Worm (Caenorhabditis elegans) whole organism, L4 larva: ENCODE results near the gene sor-1.

ENCODE experiments used
- F10B5.3 ChIP-seq: sonication (generic microtip); optimal IDR thresholded peaks from 2 replicates; lab custom pipeline; 2016; ENCODE audit warnings: mild to moderate bottlenecking, missing genetic modification characterization, missing compliant biosample characterization
- T26A8.4 ChIP-seq: fragments of 200-800 bp; sonication (Bioruptor generic); IDR thresholded peaks from 2 replicates; pipeline ENCODE4 v1.3.6; 2022; ENCODE audit warnings: missing genetic modification characterization, missing compliant biosample characterization
- Y105C5A.15 ChIP-seq: fragments of 200-800 bp; sonication (Bioruptor generic); IDR thresholded peaks from 2 replicates; pipeline ENCODE4 v1.3.6; 2022; ENCODE audit warnings: missing genetic modification characterization, missing compliant biosample characterization
- Y48G9A.11 ChIP-seq: fragments of 200-800 bp; sonication (Bioruptor generic); IDR thresholded peaks from 2 replicates; pipeline ENCODE4 v1.3.6; 2022; ENCODE audit warnings: missing genetic modification reagents, missing genetic modification characterization, missing compliant biosample characterization
- Y75B8A.6 ChIP-seq: fragments of 200-800 bp; sonication (Bioruptor generic); IDR thresholded peaks from 2 replicates; pipeline ENCODE4 v1.3.6; 2022; ENCODE audit warnings: missing genetic modification reagents, missing genetic modification characterization, missing compliant biosample characterization
- ZK337.2 ChIP-seq: fragments of 200-800 bp; sonication (Bioruptor generic); IDR thresholded peaks from 2 replicates; pipeline ENCODE4 v1.3.6; 2022; ENCODE audit warnings: missing genetic modification reagents, missing genetic modification characterization, missing compliant biosample characterization
- ZK546.5 ChIP-seq, 2 experiments: sonication (generic microtip); optimal IDR thresholded peaks; 2 replicates each; lab custom pipeline; 2017; ENCODE audit warnings: missing biosample characterization in 2 of 2, missing genetic modification characterization in 2 of 2
- arid-1 ChIP-seq: fragments of 200-800 bp; sonication (Bioruptor generic); conservative IDR thresholded peaks from 2 replicates; pipeline ENCODE4 v1.3.6; 2022; ENCODE audit warnings: missing genetic modification reagents, missing genetic modification characterization, missing compliant biosample characterization
- ceh-20 ChIP-seq: fragments of 200-800 bp; sonication (Bioruptor generic); IDR thresholded peaks from 2 replicates; pipeline ENCODE4 v1.3.6; 2022; ENCODE audit warnings: missing genetic modification reagents, missing genetic modification characterization, missing compliant biosample characterization
- ceh-28 ChIP-seq: fragments of 150-350 bp; optimal IDR thresholded peaks from 2 replicates; lab custom pipeline; 2014; ENCODE audit warnings: missing biosample characterization, missing genetic modification reagents, missing genetic modification characterization
- ceh-44 ChIP-seq: fragments of 200-800 bp; sonication (Bioruptor generic); IDR thresholded peaks from 2 replicates; pipeline ENCODE4 v1.3.6; 2022; ENCODE audit warnings: missing genetic modification reagents, missing genetic modification characterization, missing compliant biosample characterization
- daf-16 ChIP-seq, 3 experiments: sonication (generic microtip); optimal IDR thresholded peaks; 2 replicates each; lab custom pipeline; 2016 to 2017; ENCODE audit warnings: missing genetic modification characterization in 3 of 3, missing genetic modification reagents in 3 of 3, mild to moderate bottlenecking in 2 of 3, missing compliant biosample characterization in 2 of 3, missing biosample characterization in 1 of 3, moderate library complexity in 1 of 3
- daf-19 ChIP-seq: fragments of 200-800 bp; sonication (Bioruptor generic); conservative IDR thresholded peaks from 2 replicates; pipeline ENCODE4 v1.3.6; 2022; ENCODE audit warnings: missing genetic modification characterization, missing compliant biosample characterization
- daf-8 ChIP-seq: fragments of 200-800 bp; sonication (Bioruptor generic); IDR thresholded peaks from 2 replicates; pipeline ENCODE4 v1.3.6; 2022; ENCODE audit warnings: missing genetic modification characterization, missing compliant biosample characterization
- dmd-8 ChIP-seq: fragments of 200-800 bp; sonication (Bioruptor generic); IDR thresholded peaks from 2 replicates; pipeline ENCODE4 v1.3.6; 2022; ENCODE audit warnings: missing genetic modification characterization, missing compliant biosample characterization
- dpl-1 ChIP-seq: fragments of 150-350 bp; optimal IDR thresholded peaks from 2 replicates; lab custom pipeline; 2014; ENCODE audit warnings: missing biosample characterization, missing genetic modification reagents, missing genetic modification characterization
- dve-1 ChIP-seq: sonication (generic microtip); optimal IDR thresholded peaks from 2 replicates; lab custom pipeline; 2017; ENCODE audit warnings: antibody characterized with exemption, mild to moderate bottlenecking, missing genetic modification characterization, missing compliant biosample characterization; ENCODE audit not compliant: insufficient read depth
- egl-43 ChIP-seq: fragments of 200-800 bp; sonication (Bioruptor generic); IDR thresholded peaks from 2 replicates; pipeline ENCODE4 v1.3.6; 2022; ENCODE audit warnings: missing genetic modification reagents, missing genetic modification characterization, missing compliant biosample characterization
- hif-1 ChIP-seq, 2 experiments: sonication (generic microtip); optimal IDR thresholded peaks; 2 replicates each; lab custom pipeline; 2016 to 2017; ENCODE audit warnings: missing compliant biosample characterization in 2 of 2, missing genetic modification characterization in 2 of 2, missing genetic modification reagents in 2 of 2, missing genotype in 2 of 2, mild to moderate bottlenecking in 1 of 2
- hlh-11 ChIP-seq: fragments of 200-800 bp; sonication (Bioruptor generic); optimal IDR thresholded peaks from 2 replicates; lab custom pipeline; 2018; ENCODE audit warnings: mild to moderate bottlenecking, missing genetic modification characterization, missing compliant biosample characterization
- hlh-30 ChIP-seq: sonication (generic microtip); optimal IDR thresholded peaks from 2 replicates; lab custom pipeline; 2017; ENCODE audit warnings: antibody characterized with exemption, mild to moderate bottlenecking, missing genetic modification characterization, missing compliant biosample characterization; ENCODE audit not compliant: insufficient read depth
- hmg-1.1 ChIP-seq: fragments of 200-800 bp; sonication (Bioruptor generic); IDR thresholded peaks from 2 replicates; pipeline ENCODE4 v1.3.6; 2022; ENCODE audit warnings: missing genetic modification reagents, missing genetic modification characterization, missing compliant biosample characterization
- lin-1 ChIP-seq: fragments of 200-800 bp; sonication (Bioruptor generic); IDR thresholded peaks from 2 replicates; pipeline ENCODE4 v1.3.6; 2022; ENCODE audit warnings: missing genetic modification reagents, missing genetic modification characterization, missing compliant biosample characterization
- lin-13 ChIP-seq: fragments of 150-350 bp; optimal IDR thresholded peaks from 2 replicates; lab custom pipeline; 2014; ENCODE audit warnings: missing biosample characterization, missing genetic modification reagents, missing genetic modification characterization
- lin-15B ChIP-seq: fragments of 150-350 bp; sonication (generic microtip); optimal IDR thresholded peaks from 3 replicates; lab custom pipeline; 2014; ENCODE audit warnings: missing biosample characterization, missing genetic modification characterization
- lin-38 ChIP-seq: fragments of 200-800 bp; sonication (Bioruptor generic); IDR thresholded peaks from 2 replicates; pipeline ENCODE4 v1.3.6; 2022; ENCODE audit warnings: missing genetic modification reagents, missing genetic modification characterization, missing compliant biosample characterization
- lsy-2 ChIP-seq, 2 experiments: fragments of 150-350 bp in 1 of 2; sonication (generic microtip) in 1 of 2; optimal IDR thresholded peaks; 2 replicates each; lab custom pipeline; 2014 to 2017; ENCODE audit warnings: missing biosample characterization in 2 of 2, missing genetic modification characterization in 2 of 2
- madf-5 ChIP-seq, 2 experiments: fragments of 200-800 bp; sonication (Bioruptor generic); IDR thresholded peaks; 2 replicates each; pipeline ENCODE4 v1.3.6; 2022; ENCODE audit warnings: missing compliant biosample characterization in 2 of 2, missing genetic modification characterization in 2 of 2
- mep-1 ChIP-seq: fragments of 150-350 bp; sonication (generic microtip); optimal IDR thresholded peaks from 3 replicates; lab custom pipeline; 2014; ENCODE audit warnings: missing biosample characterization, missing genetic modification characterization
- nhr-11 ChIP-seq: fragments of 150-350 bp; optimal IDR thresholded peaks from 2 replicates; lab custom pipeline; 2014; ENCODE audit warnings: missing biosample characterization, missing genetic modification characterization
- nhr-28 ChIP-seq: fragments of 150-350 bp; optimal IDR thresholded peaks from 2 replicates; lab custom pipeline; 2014; ENCODE audit warnings: missing biosample characterization, missing genetic modification characterization
- nhr-41 ChIP-seq: fragments of 200-800 bp; sonication (Bioruptor generic); IDR thresholded peaks from 2 replicates; pipeline ENCODE4 v1.3.6; 2022; ENCODE audit warnings: missing genetic modification reagents, missing genetic modification characterization, missing compliant biosample characterization
- nhr-42 ChIP-seq: fragments of 200-800 bp; sonication (Bioruptor generic); IDR thresholded peaks from 2 replicates; pipeline ENCODE4 v1.3.6; 2022; ENCODE audit warnings: missing genetic modification characterization, missing compliant biosample characterization
- nhr-76 ChIP-seq: fragments of 150-350 bp; optimal IDR thresholded peaks from 2 replicates; lab custom pipeline; 2014; ENCODE audit warnings: missing biosample characterization, missing genetic modification characterization
- nhr-77 ChIP-seq: fragments of 150-350 bp; optimal IDR thresholded peaks from 2 replicates; lab custom pipeline; 2014; ENCODE audit warnings: missing biosample characterization, missing genetic modification characterization
- saeg-2 ChIP-seq: fragments of 200-800 bp; sonication (Bioruptor generic); IDR thresholded peaks from 2 replicates; pipeline ENCODE4 v1.3.6; 2022; ENCODE audit warnings: missing genetic modification reagents, missing genetic modification characterization, missing compliant biosample characterization
- sdz-12 ChIP-seq: fragments of 200-800 bp; sonication (Bioruptor generic); optimal IDR thresholded peaks from 2 replicates; lab custom pipeline; 2018; ENCODE audit warnings: mild to moderate bottlenecking, missing genetic modification characterization, missing compliant biosample characterization
- skn-1 ChIP-seq: fragments of 150-350 bp; optimal IDR thresholded peaks from 2 replicates; lab custom pipeline; 2014; ENCODE audit warnings: missing biosample characterization, missing genetic modification characterization
- snpc-1.2 ChIP-seq: fragments of 200-800 bp; sonication (Bioruptor generic); IDR thresholded peaks from 2 replicates; pipeline ENCODE4 v1.3.6; 2022; ENCODE audit warnings: missing genetic modification reagents, missing genetic modification characterization, missing compliant biosample characterization
- spr-1 ChIP-seq: sonication (generic microtip); optimal IDR thresholded peaks from 2 replicates; lab custom pipeline; 2016; ENCODE audit warnings: mild to moderate bottlenecking, missing genetic modification characterization, missing compliant biosample characterization
- spr-3 ChIP-seq: fragments of 200-800 bp; sonication (Bioruptor generic); optimal IDR thresholded peaks from 2 replicates; lab custom pipeline; 2018; ENCODE audit warnings: mild to moderate bottlenecking, missing genetic modification characterization, missing compliant biosample characterization
- tag-97 ChIP-seq: fragments of 200-800 bp; sonication (Bioruptor generic); IDR thresholded peaks from 2 replicates; pipeline ENCODE4 v1.3.6; 2022; ENCODE audit warnings: missing genetic modification characterization, missing compliant biosample characterization
- tra-1 ChIP-seq: fragments of 200-800 bp; sonication (Bioruptor generic); IDR thresholded peaks from 2 replicates; pipeline ENCODE4 v1.3.6; 2022; ENCODE audit warnings: missing genetic modification reagents, missing genetic modification characterization, missing compliant biosample characterization
- unc-39 ChIP-seq: sonication (generic microtip); optimal IDR thresholded peaks from 2 replicates; lab custom pipeline; 2017; ENCODE audit warnings: missing biosample characterization, missing genetic modification characterization
- unc-62 ChIP-seq, 3 experiments: fragments of 150-350 bp in 1 of 3; sonication (generic microtip); optimal IDR thresholded peaks in 2 of 3; peaks in 1 of 3; 1 replicate in 1 of 3; 2 replicates in 2 of 3; lab custom pipeline; 2014 to 2017; ENCODE audit warnings: missing biosample characterization in 3 of 3, missing genetic modification characterization in 3 of 3, missing genetic modification reagents in 3 of 3, missing genotype in 1 of 3
- vab-7 ChIP-seq: fragments of 200-800 bp; sonication (Bioruptor generic); IDR thresholded peaks from 2 replicates; pipeline ENCODE4 v1.3.6; 2022; ENCODE audit warnings: missing genetic modification reagents, missing genetic modification characterization, missing compliant biosample characterization
- zfp-3 ChIP-seq: fragments of 200-800 bp; sonication (Bioruptor generic); conservative IDR thresholded peaks from 2 replicates; pipeline ENCODE4 v1.3.6; 2022; ENCODE audit warnings: missing genetic modification reagents, missing genetic modification characterization, missing compliant biosample characterization
- zip-2 ChIP-seq: fragments of 150-350 bp; optimal IDR thresholded peaks from 2 replicates; lab custom pipeline; 2014; ENCODE audit warnings: missing biosample characterization, missing genetic modification characterization
- ztf-7 ChIP-seq: fragments of 150-350 bp; optimal IDR thresholded peaks from 2 replicates; lab custom pipeline; 2014; ENCODE audit warnings: missing biosample characterization, missing genetic modification characterization

sor-1 gene

DNA sequence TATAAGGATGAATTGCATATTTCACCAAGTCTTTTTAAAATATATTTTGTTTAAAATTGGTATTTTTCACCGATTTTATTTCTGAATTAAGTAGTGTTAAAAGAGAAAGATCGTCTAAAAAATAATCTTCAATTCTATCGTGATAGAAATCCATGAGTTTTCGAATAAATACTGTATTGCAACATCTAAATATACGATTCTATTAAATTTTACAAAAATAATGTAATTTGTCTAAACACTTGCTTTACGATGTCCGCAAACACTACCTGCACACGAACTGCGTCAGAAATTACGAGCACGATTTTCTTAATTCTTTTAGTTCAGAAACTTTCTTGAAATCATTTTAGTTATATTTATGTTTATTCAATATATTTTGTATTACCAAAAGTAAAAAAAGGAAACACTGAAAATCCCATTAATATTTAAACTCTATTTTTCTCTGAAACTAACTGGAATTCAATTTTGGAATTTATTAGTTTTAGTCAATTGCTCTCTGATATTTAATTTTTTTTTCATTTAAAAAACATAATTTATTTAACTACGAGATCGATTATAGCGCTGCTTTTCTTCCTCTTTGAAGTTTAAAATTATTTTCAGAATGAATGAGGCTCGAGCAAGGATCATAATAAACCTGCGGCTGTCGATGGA, 31.3 kb downstream of the sor-1 start, which contains the start of gene mrpl-32 (continued):
- TF ChIP-seq lin-13 (GFP tag; lab: Kevin White, UChicago): no peak
- no peak for TF ChIP-seq nhr-76 (tag; lab: Kevin White, UChicago)
- no peak for TF ChIP-seq ZK337.2 (GFP tag; lab: Robert Waterston, UW)
- no peak for TF ChIP-seq daf-8 (GFP tag; lab: Robert Waterston, UW)
- TF ChIP-seq hif-1 (tag; optimal IDR thresholded peaks at IDR 0.05; lab: Kevin White, UChicago): no peak
- no peak for TF ChIP-seq zip-2 (tag; lab: Kevin White, UChicago)
- peak; percentile 66 for TF ChIP-seq dve-1
- no peak for TF ChIP-seq lin-15B (tag; lab: Kevin White, UChicago)
- TF ChIP-seq spr-3: no peak
- no peak for TF ChIP-seq ceh-28 (tag; lab: Kevin White, UChicago)
- no peak for TF ChIP-seq tra-1 (GFP tag; lab: Robert Waterston, UW)
- TF ChIP-seq ceh-20 (GFP tag; lab: Robert Waterston, UW): no peak
- no peak for TF ChIP-seq madf-5 (GFP tag; IDR thresholded peaks at IDR 0.05; lab: Robert Waterston, UW)
- TF ChIP-seq F10B5.3: no peak
- TF ChIP-seq ztf-7 (tag; lab: Kevin White, UChicago): no peak
- TF ChIP-seq unc-39 (tag; lab: Kevin White, UChicago): no peak
- TF ChIP-seq ceh-44 (GFP tag; lab: Robert Waterston, UW): no peak
- TF ChIP-seq daf-16 (GFP tag; optimal IDR thresholded peaks at IDR 0.05; lab: Kevin White, UChicago): peak; percentile 10 to 41
- TF ChIP-seq daf-16 (tag; optimal IDR thresholded peaks at IDR 0.05; lab: Kevin White, UChicago): peak; percentile 11
- peak; percentile 56 for TF ChIP-seq Y48G9A.11 (GFP tag; lab: Robert Waterston, UW)
- peak; percentile 71; the same call in 1 of the 2 replicates for TF ChIP-seq lin-1 (GFP tag; lab: Robert Waterston, UW)
- no peak for TF ChIP-seq T26A8.4 (GFP tag; lab: Robert Waterston, UW)
- TF ChIP-seq Y105C5A.15 (GFP tag; lab: Robert Waterston, UW): no peak
- TF ChIP-seq nhr-41: no peak
- no peak for TF ChIP-seq hmg-1.1 (GFP tag; lab: Robert Waterston, UW)
- peak; percentile 28; the same call in 1 of the 2 replicates for TF ChIP-seq snpc-1.2 (GFP tag; lab: Robert Waterston, UW)
- TF ChIP-seq lsy-2 (tag; optimal IDR thresholded peaks at IDR 0.05; lab: Kevin White, UChicago): peak in 1 of 2 experiments; percentile 74
- no peak for TF ChIP-seq spr-1 (tag; lab: Kevin White, UChicago)
- TF ChIP-seq nhr-11 (tag; lab: Kevin White, UChicago): no peak
- TF ChIP-seq zfp-3 (GFP tag; lab: Robert Waterston, UW): 0 out of 2 replicates have a peak, but pooled peaks have one; percentile 23
- no peak for TF ChIP-seq egl-43 (GFP tag; lab: Robert Waterston, UW)
- 0 out of 2 replicates have a peak, but pooled peaks have one; percentile 15 for TF ChIP-seq Y75B8A.6 (GFP tag; lab: Robert Waterston, UW)
- peak; percentile 77 for TF ChIP-seq lin-38
- TF ChIP-seq sdz-12 (GFP tag; lab: Kevin White, UChicago): no peak
- no peak for TF ChIP-seq tag-97 (GFP tag; lab: Robert Waterston, UW)
- no peak for TF ChIP-seq ZK546.5 (tag; optimal IDR thresholded peaks at IDR 0.05; lab: Kevin White, UChicago)
- TF ChIP-seq daf-19 (GFP tag; lab: Robert Waterston, UW): no peak
- no peak for TF ChIP-seq hlh-11 (tag; lab: Kevin White, UChicago)
- TF ChIP-seq arid-1 (GFP tag; lab: Robert Waterston, UW): peak; percentile 75
- no peak for TF ChIP-seq hlh-30 (tag; lab: Kevin White, UChicago)
- no peak for TF ChIP-seq unc-62 (GFP tag; optimal IDR thresholded peaks at IDR 0.05 in 1 of 2; lab: Kevin White, UChicago)
- no peak for TF ChIP-seq unc-62 (tag; optimal IDR thresholded peaks at IDR 0.05; lab: Kevin White, UChicago)
- no peak for TF ChIP-seq saeg-2 (GFP tag; lab: Robert Waterston, UW)
- TF ChIP-seq vab-7 (GFP tag; lab: Robert Waterston, UW): peak; percentile 42; the same call in 1 of the 2 replicates
- no peak for TF ChIP-seq nhr-28 (tag; lab: Kevin White, UChicago)
- TF ChIP-seq dpl-1 (GFP tag; lab: Kevin White, UChicago): peak; percentile 9
- peak; percentile 63 for TF ChIP-seq mep-1 (tag; lab: Kevin White, UChicago)
- no peak for TF ChIP-seq skn-1 (tag; lab: Kevin White, UChicago)
- TF ChIP-seq nhr-42 (GFP tag; lab: Robert Waterston, UW): no peak
- TF ChIP-seq dmd-8: no peak
- TF ChIP-seq nhr-77 (tag; lab: Kevin White, UChicago): no peak
